Worm (Caenorhabditis elegans) whole organism, L1 larva: ENCODE measurements around the gene M163.10.
A peak's percentile ranks its signal among the peaks of the same experiment; 100 is the strongest.

Source experiments
- C04F5.9 ChIP-seq: sonication (generic microtip); optimal IDR thresholded peaks from 2 replicates; lab custom pipeline; 2016; ENCODE audit warnings: missing genetic modification characterization, missing compliant biosample characterization
- C16A3.4 ChIP-seq: fragments of 150-350 bp; optimal IDR thresholded peaks from 2 replicates; lab custom pipeline; 2014; ENCODE audit warnings: missing biosample characterization, missing genetic modification characterization
- F16B12.6 ChIP-seq: fragments of 150-350 bp; optimal IDR thresholded peaks from 2 replicates; lab custom pipeline; 2014; ENCODE audit warnings: missing biosample characterization, missing genetic modification characterization
- blmp-1 ChIP-seq: fragments of 150-350 bp; optimal IDR thresholded peaks from 2 replicates; lab custom pipeline; 2014; ENCODE audit warnings: missing biosample characterization, missing genetic modification characterization
- ceh-88 ChIP-seq: fragments of 200-800 bp; sonication (Bioruptor generic); IDR thresholded peaks from 2 replicates; pipeline ENCODE4 v1.3.6; 2022; ENCODE audit warnings: missing genetic modification characterization, missing compliant biosample characterization
- dpl-1 ChIP-seq, 3 experiments: fragments of 150-350 bp in 2 of 3; sonication (generic microtip) in 1 of 3; optimal IDR thresholded peaks; 2 replicates each; lab custom pipeline; 2014 to 2017; ENCODE audit warnings: missing biosample characterization in 3 of 3, missing genetic modification characterization in 3 of 3, missing genetic modification reagents in 3 of 3
- dsc-1 ChIP-seq: sonication (generic microtip); optimal IDR thresholded peaks from 2 replicates; lab custom pipeline; 2016; ENCODE audit warnings: mild to moderate bottlenecking, missing genetic modification characterization, missing compliant biosample characterization
- efl-1 ChIP-seq, 4 experiments: fragments of 150-350 bp; optimal IDR thresholded peaks in 3 of 4; peaks in 1 of 4; 1 replicate in 1 of 4; 2 replicates in 3 of 4; lab custom pipeline; 2014; ENCODE audit warnings: missing biosample characterization in 2 of 4, missing genetic modification characterization in 2 of 4, missing genetic modification reagents in 2 of 4
- egl-13 ChIP-seq: sonication (generic microtip); optimal IDR thresholded peaks from 2 replicates; lab custom pipeline; 2016; ENCODE audit warnings: missing genotype, missing genetic modification reagents, missing genetic modification characterization, missing compliant biosample characterization
- egl-27 ChIP-seq, 2 experiments: fragments of 150-350 bp in 1 of 2; sonication (generic microtip); optimal IDR thresholded peaks; 3 replicates each; lab custom pipeline; 2017 to 2018; ENCODE audit warnings: missing biosample characterization in 2 of 2, missing genetic modification characterization in 2 of 2, missing genetic modification reagents in 2 of 2
- fkh-10 ChIP-seq: sonication (generic microtip); optimal IDR thresholded peaks from 2 replicates; lab custom pipeline; 2017; ENCODE audit warnings: missing biosample characterization, missing genetic modification reagents, missing genetic modification characterization
- fkh-4 ChIP-seq: sonication (generic microtip); optimal IDR thresholded peaks from 2 replicates; lab custom pipeline; 2016; ENCODE audit warnings: missing compliant biosample characterization, missing genetic modification characterization, borderline replicate concordance
- fkh-8 ChIP-seq: sonication (generic microtip); optimal IDR thresholded peaks from 2 replicates; lab custom pipeline; 2016; ENCODE audit warnings: mild to moderate bottlenecking, missing genetic modification characterization, missing compliant biosample characterization
- fos-1 ChIP-seq: fragments of 150-350 bp; optimal IDR thresholded peaks from 2 replicates; lab custom pipeline; 2014; ENCODE audit warnings: missing biosample characterization, missing genetic modification characterization
- hpl-2 ChIP-seq: fragments of 150-350 bp; optimal IDR thresholded peaks from 2 replicates; lab custom pipeline; 2014; ENCODE audit warnings: missing biosample characterization, missing genetic modification reagents, missing genetic modification characterization
- isw-1 ChIP-seq: fragments of 200-800 bp; sonication (Bioruptor generic); IDR thresholded peaks from 2 replicates; pipeline ENCODE4 v1.3.6; 2022; ENCODE audit warnings: missing genetic modification characterization, missing compliant biosample characterization
- jun-1 ChIP-seq: fragments of 150-350 bp; optimal IDR thresholded peaks from 2 replicates; lab custom pipeline; 2014; ENCODE audit warnings: missing biosample characterization, missing genetic modification reagents, missing genetic modification characterization
- lin-13 ChIP-seq: fragments of 150-350 bp; optimal IDR thresholded peaks from 2 replicates; lab custom pipeline; 2014; ENCODE audit warnings: missing biosample characterization, missing genetic modification reagents, missing genetic modification characterization
- lin-14 ChIP-seq: fragments of 200-800 bp; sonication (Bioruptor generic); optimal IDR thresholded peaks from 2 replicates; lab custom pipeline; 2018; ENCODE audit warnings: mild to moderate bottlenecking, missing genetic modification characterization, moderate library complexity, missing compliant biosample characterization
- lin-35 ChIP-seq, 2 experiments: fragments of 150-350 bp; optimal IDR thresholded peaks; 2 replicates each; lab custom pipeline; 2014; ENCODE audit warnings: missing biosample characterization in 2 of 2, missing genetic modification characterization in 2 of 2, missing genetic modification reagents in 2 of 2
- lin-39 ChIP-seq: fragments of 150-350 bp; optimal IDR thresholded peaks from 2 replicates; lab custom pipeline; 2014; ENCODE audit warnings: missing biosample characterization, missing genetic modification reagents, missing genetic modification characterization
- lsy-2 ChIP-seq, 2 experiments: fragments of 150-350 bp; optimal IDR thresholded peaks; 2 replicates each; lab custom pipeline; 2014; ENCODE audit warnings: missing biosample characterization in 2 of 2, missing genetic modification characterization in 2 of 2
- mab-9 ChIP-seq: fragments of 200-800 bp; sonication (Bioruptor generic); IDR thresholded peaks from 2 replicates; pipeline ENCODE4 v1.3.6; 2022; ENCODE audit warnings: missing genetic modification reagents, missing genetic modification characterization, missing compliant biosample characterization
- mdl-1 ChIP-seq, 2 experiments: fragments of 150-350 bp; optimal IDR thresholded peaks; 2 replicates each; lab custom pipeline; 2014 to 2017; ENCODE audit warnings: missing biosample characterization in 2 of 2, missing genetic modification characterization in 2 of 2, inconsistent platforms in 1 of 2
- mef-2 ChIP-seq: fragments of 150-350 bp; optimal IDR thresholded peaks from 2 replicates; lab custom pipeline; 2014; ENCODE audit warnings: missing biosample characterization, missing genetic modification characterization
- mep-1 ChIP-seq: fragments of 150-350 bp; optimal IDR thresholded peaks from 2 replicates; lab custom pipeline; 2014; ENCODE audit warnings: missing biosample characterization, missing genetic modification characterization
- nhr-11 ChIP-seq: fragments of 150-350 bp; optimal IDR thresholded peaks from 2 replicates; lab custom pipeline; 2014; ENCODE audit warnings: missing biosample characterization, missing genetic modification characterization
- nhr-237 ChIP-seq: fragments of 150-350 bp; optimal IDR thresholded peaks from 2 replicates; lab custom pipeline; 2014; ENCODE audit warnings: missing biosample characterization, missing genetic modification characterization
- nhr-28 ChIP-seq: fragments of 150-350 bp; optimal IDR thresholded peaks from 2 replicates; lab custom pipeline; 2014; ENCODE audit warnings: missing biosample characterization, missing genetic modification characterization
- nhr-47 ChIP-seq: sonication (generic microtip); optimal IDR thresholded peaks from 2 replicates; lab custom pipeline; 2016; ENCODE audit warnings: mild to moderate bottlenecking, missing genetic modification characterization, moderate library complexity, missing compliant biosample characterization
- nhr-71 ChIP-seq: sonication (generic microtip); optimal IDR thresholded peaks from 2 replicates; lab custom pipeline; 2016; ENCODE audit warnings: mild to moderate bottlenecking, missing genetic modification characterization, moderate library complexity, missing compliant biosample characterization
- nhr-85 ChIP-seq: sonication (generic microtip); peaks from one replicate; lab custom pipeline; 2016; ENCODE audit warnings: missing genetic modification characterization, inconsistent platforms, missing compliant biosample characterization
- pag-3 ChIP-seq: sonication (generic microtip); optimal IDR thresholded peaks from 2 replicates; lab custom pipeline; 2017; ENCODE audit warnings: missing genetic modification characterization, mild to moderate bottlenecking, missing compliant biosample characterization, antibody characterized with exemption, borderline replicate concordance; ENCODE audit not compliant: insufficient read depth
- pax-3 ChIP-seq: fragments of 200-800 bp; sonication (Bioruptor generic); optimal IDR thresholded peaks from 2 replicates; lab custom pipeline; 2018; ENCODE audit warnings: mild to moderate bottlenecking, missing genetic modification characterization, moderate library complexity, missing compliant biosample characterization
- rnt-1 ChIP-seq: sonication (generic microtip); optimal IDR thresholded peaks from 2 replicates; lab custom pipeline; 2016; ENCODE audit warnings: mild to moderate bottlenecking, missing genetic modification characterization, moderate library complexity, missing compliant biosample characterization
- snpc-4 ChIP-seq: fragments of 150-350 bp; optimal IDR thresholded peaks from 2 replicates; lab custom pipeline; 2014; ENCODE audit warnings: missing biosample characterization, missing genetic modification characterization
- sox-4 ChIP-seq: sonication (generic microtip); optimal IDR thresholded peaks from 2 replicates; lab custom pipeline; 2016; ENCODE audit warnings: missing genetic modification characterization, missing compliant biosample characterization
- swsn-7 ChIP-seq: sonication (generic microtip); optimal IDR thresholded peaks from 2 replicates; lab custom pipeline; 2016; ENCODE audit warnings: missing genetic modification characterization, missing compliant biosample characterization
- tbx-2 ChIP-seq: sonication (generic microtip); optimal IDR thresholded peaks from 2 replicates; lab custom pipeline; 2016; ENCODE audit warnings: missing genetic modification characterization, missing compliant biosample characterization
- unc-130 ChIP-seq: fragments of 150-350 bp; optimal IDR thresholded peaks from 2 replicates; lab custom pipeline; 2017; ENCODE audit warnings: missing biosample characterization, missing genetic modification characterization, inconsistent platforms
- zag-1 ChIP-seq: fragments of 150-350 bp; optimal IDR thresholded peaks from 2 replicates; lab custom pipeline; 2014; ENCODE audit warnings: missing biosample characterization, missing genetic modification characterization
- ztf-11 ChIP-seq, 2 experiments: sonication (generic microtip); optimal IDR thresholded peaks; 2 replicates each; lab custom pipeline; 2016 to 2017; ENCODE audit warnings: missing genetic modification characterization in 2 of 2, missing biosample characterization in 1 of 2, missing compliant biosample characterization in 1 of 2
- ztf-4 ChIP-seq: fragments of 150-350 bp; optimal IDR thresholded peaks from 2 replicates; lab custom pipeline; 2014; ENCODE audit warnings: missing biosample characterization, missing genetic modification characterization

Gene M163.10

DNA sequence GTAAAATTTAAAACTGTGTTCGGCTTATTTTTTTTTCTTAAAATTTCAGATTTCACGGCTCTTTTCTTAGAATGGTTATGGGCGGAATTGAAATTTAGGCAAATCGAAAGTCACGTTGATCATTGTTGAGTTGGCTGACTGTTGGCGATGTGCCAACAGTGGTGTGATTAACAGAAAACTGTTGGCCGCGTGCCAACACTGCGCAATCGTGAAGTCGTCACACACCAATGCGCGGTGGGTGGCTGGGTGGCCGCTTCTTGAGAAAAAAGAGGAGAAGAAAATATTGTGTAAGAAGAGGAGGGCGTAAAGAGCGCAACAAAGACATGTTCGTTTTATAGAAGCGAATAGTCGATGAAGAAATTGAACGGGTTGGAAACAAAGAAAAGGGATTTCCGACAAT lies 20.3 kb downstream of the M163.10 start (continued):
- TF ChIP-seq egl-13 (tag; lab: Kevin White, UChicago) (no peak), mef-2 (no peak), isw-1 (no peak), fkh-4 (tag; lab: Kevin White, UChicago) (no peak)

DNA sequence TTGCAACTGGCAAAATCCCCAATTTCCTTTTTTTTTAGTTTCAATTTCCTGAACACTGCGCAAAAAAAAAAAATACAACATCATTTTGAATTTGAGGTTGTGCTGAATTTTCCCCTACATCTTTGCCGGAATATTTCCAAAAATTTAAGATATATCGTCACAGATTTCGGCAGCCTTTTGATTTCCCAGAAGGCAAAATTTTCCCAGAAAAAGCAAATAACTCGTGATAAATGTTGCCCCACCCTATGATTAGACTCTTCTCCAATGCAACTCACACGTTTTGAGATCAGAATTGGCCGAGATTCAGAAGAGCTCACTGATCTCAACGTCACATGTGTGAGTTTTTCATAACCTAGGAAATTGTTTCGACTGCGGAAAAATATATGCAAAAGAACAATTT lies 21.7 kb downstream of the M163.10 start:
- TF ChIP-seq nhr-11 (tag; lab: Kevin White, UChicago) (peak; percentile 8), pax-3 (tag; lab: Kevin White, UChicago) (peak; percentile 33), lin-14 (GFP tag; lab: Kevin White, UChicago) (no peak), swsn-7 (tag; lab: Kevin White, UChicago) (peak; percentile 16), C16A3.4 (tag; lab: Kevin White, UChicago) (no peak), nhr-47 (tag; lab: Kevin White, UChicago) (peak; percentile 66), lin-13 (GFP tag; lab: Kevin White, UChicago) (no peak), fos-1 (tag; lab: Kevin White, UChicago) (peak; percentile 1), nhr-71 (tag; lab: Kevin White, UChicago) (peak; percentile 71), fkh-8 (tag; lab: Kevin White, UChicago) (peak; percentile 90), mep-1 (no peak)

- no peak for TF ChIP-seq jun-1 (tag; lab: Kevin White, UChicago)
- no peak for TF ChIP-seq snpc-4 (tag; lab: Kevin White, UChicago)
- TF ChIP-seq fkh-10 (GFP tag; lab: Kevin White, UChicago): no peak
- TF ChIP-seq rnt-1: peak; percentile 16
- TF ChIP-seq F16B12.6 (tag; lab: Kevin White, UChicago): no peak
- peak; percentile 73 for TF ChIP-seq lin-14 (GFP tag; lab: Kevin White, UChicago)
Observed at ce11 chrX:14495075-14495474, 24.3 kb downstream of the M163.10 start.

DNA sequence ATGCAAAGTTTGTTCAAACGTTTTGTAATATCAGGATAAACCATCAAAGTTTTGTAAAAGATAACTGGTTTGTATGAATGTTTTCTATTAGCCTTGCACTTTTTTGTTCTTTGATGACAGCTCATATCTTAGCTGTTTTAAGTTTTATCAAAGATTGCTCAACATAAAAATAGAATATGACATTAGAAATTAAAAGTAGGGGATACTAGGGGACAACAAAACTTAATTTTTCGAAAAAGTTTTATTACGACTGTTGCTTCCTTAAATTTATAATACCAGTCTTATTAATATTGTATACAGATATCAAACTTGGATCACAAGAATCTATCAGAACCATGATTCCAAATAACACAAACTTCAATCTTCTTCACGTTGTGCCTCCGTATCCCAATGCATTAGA lies 25.0 kb downstream of the M163.10 start, which contains the start of gene ztf-14:
Gene ztf-14, plus strand, starts transcription at position 301 of the 400 bp plus-strand sequence.
- no peak for TF ChIP-seq lin-39 (tag; lab: Kevin White, UChicago)
- no peak for TF ChIP-seq isw-1
- TF ChIP-seq snpc-4 (tag; lab: Kevin White, UChicago): no peak
- no peak for TF ChIP-seq efl-1 (optimal IDR thresholded peaks at IDR 0.05; lab: Kevin White, UChicago)
- TF ChIP-seq efl-1 (GFP tag; optimal IDR thresholded peaks at IDR 0.05 in 1 of 2; lab: Kevin White, UChicago): peak in 1 of 2 experiments; percentile 15
- no peak for TF ChIP-seq egl-13 (tag; lab: Kevin White, UChicago)
- no peak for TF ChIP-seq sox-4 (tag; lab: Kevin White, UChicago)
- no peak for TF ChIP-seq dsc-1 (tag; lab: Kevin White, UChicago)
- no peak for TF ChIP-seq ztf-4 (tag; lab: Kevin White, UChicago)

- TF ChIP-seq tbx-2: no peak
- TF ChIP-seq unc-130 (tag; lab: Kevin White, UChicago): peak; percentile 64
- no peak for TF ChIP-seq nhr-237
- TF ChIP-seq hpl-2 (GFP tag; lab: Kevin White, UChicago): no peak
- no peak for TF ChIP-seq mep-1
- peak; percentile 61 for TF ChIP-seq lin-14 (GFP tag; lab: Kevin White, UChicago)
- no peak for TF ChIP-seq ztf-11 (tag; optimal IDR thresholded peaks at IDR 0.05; lab: Kevin White, UChicago)
- TF ChIP-seq pax-3 (tag; lab: Kevin White, UChicago): no peak
- no peak for TF ChIP-seq lsy-2 (tag; optimal IDR thresholded peaks at IDR 0.05; lab: Kevin White, UChicago)
- no peak for TF ChIP-seq C04F5.9 (tag; lab: Kevin White, UChicago)
- TF ChIP-seq nhr-85 (tag; lab: Kevin White, UChicago): no peak
- TF ChIP-seq dsc-1 (tag; lab: Kevin White, UChicago): no peak
- TF ChIP-seq ceh-88: no peak
- no peak for TF ChIP-seq egl-27 (tag; optimal IDR thresholded peaks at IDR 0.05; lab: Kevin White, UChicago)
- TF ChIP-seq pag-3 (tag; lab: Kevin White, UChicago): no peak
- peak; percentile 30 for TF ChIP-seq rnt-1
- peak; percentile 22 for TF ChIP-seq nhr-71 (tag; lab: Kevin White, UChicago)
- no peak for TF ChIP-seq lin-13 (GFP tag; lab: Kevin White, UChicago)
- TF ChIP-seq lin-35 (GFP tag; optimal IDR thresholded peaks at IDR 0.05; lab: Kevin White, UChicago): no peak
- no peak for TF ChIP-seq mdl-1 (tag; optimal IDR thresholded peaks at IDR 0.05; lab: Kevin White, UChicago)
- TF ChIP-seq ztf-4 (tag; lab: Kevin White, UChicago): no peak
- TF ChIP-seq blmp-1 (tag; lab: Kevin White, UChicago): no peak
- TF ChIP-seq nhr-28 (tag; lab: Kevin White, UChicago): no peak
- TF ChIP-seq dpl-1 (GFP tag; optimal IDR thresholded peaks at IDR 0.05; lab: Kevin White, UChicago): no peak
- no peak for TF ChIP-seq mab-9 (GFP tag; lab: Robert Waterston, UW)
- no peak for TF ChIP-seq jun-1 (tag; lab: Kevin White, UChicago)
- no peak for TF ChIP-seq zag-1
- no peak for TF ChIP-seq mef-2
Observed at ce11 chrX:14496545-14496944, 25.8 kb downstream of the M163.10 start.
